Worm (Caenorhabditis elegans): Measurements from ENCODE around the gene tag-77.

DNA sequence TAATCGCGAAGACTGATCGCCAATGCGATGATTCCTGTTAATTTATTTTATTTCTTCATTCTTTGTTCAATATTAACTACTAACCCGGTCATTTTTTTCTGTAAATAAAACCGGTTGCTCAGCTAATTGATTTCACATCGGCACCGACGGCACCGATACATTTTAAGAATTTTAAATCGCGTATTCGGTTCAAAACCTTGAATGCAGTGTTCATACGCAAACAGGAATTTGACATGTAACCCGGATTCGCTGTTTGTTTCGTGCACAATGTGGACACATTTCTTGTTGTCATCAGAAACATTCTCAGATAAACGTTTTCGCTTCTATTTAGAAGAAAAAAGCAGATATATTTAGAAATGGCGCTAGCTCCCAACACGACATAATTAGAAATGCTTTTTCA is 10.4 kb downstream of the tag-77 start:
- TF ChIP-seq pat-9 (tag; optimal IDR thresholded peaks at IDR 0.05) (no peak), nfya-1 (tag; optimal IDR thresholded peaks at IDR 0.05) (no peak), ama-1 (optimal IDR thresholded peaks at IDR 0.05) (no peak), tbx-7 (tag; optimal IDR thresholded peaks at IDR 0.05) (no peak), hlh-13 (GFP tag; optimal IDR thresholded peaks at IDR 0.05) (no peak), hlh-8 (tag; optimal IDR thresholded peaks at IDR 0.05) (no peak), ceh-2 (tag; optimal IDR thresholded peaks at IDR 0.05) (no peak), tbx-2 (tag; optimal IDR thresholded peaks at IDR 0.05) (no peak), ceh-34 (tag; optimal IDR thresholded peaks at IDR 0.05) (no peak), unc-55 (GFP tag; optimal IDR thresholded peaks at IDR 0.05) (no peak), hlh-6 (tag; optimal IDR thresholded peaks at IDR 0.05) (no peak), lin-11 (tag; optimal IDR thresholded peaks at IDR 0.05) (no peak)

Data from whole organism, late embryonic.